Worm (Caenorhabditis elegans) whole organism, L2 larva: ENCODE measurements around the gene F02A9.7.

ENCODE experiments used
- R02D3.7 ChIP-seq: fragments of 150-350 bp; optimal IDR thresholded peaks from 2 replicates; lab custom pipeline; 2014; ENCODE audit warnings: missing biosample characterization, missing genetic modification characterization
- ZK546.5 ChIP-seq: sonication (generic microtip); optimal IDR thresholded peaks from 2 replicates; lab custom pipeline; 2017; ENCODE audit warnings: missing biosample characterization, missing genetic modification characterization
- ama-1 ChIP-seq: fragments of 150-350 bp; optimal IDR thresholded peaks from 2 replicates; lab custom pipeline; 2018; ENCODE audit warnings: inconsistent platforms
- blmp-1 ChIP-seq: sonication (generic microtip); optimal IDR thresholded peaks from 2 replicates; lab custom pipeline; 2017; ENCODE audit warnings: missing genetic modification characterization, mild to moderate bottlenecking, missing compliant biosample characterization, antibody characterized with exemption, moderate library complexity; ENCODE audit not compliant: insufficient read depth
- elt-1 ChIP-seq: fragments of 150-350 bp; optimal IDR thresholded peaks from 2 replicates; lab custom pipeline; 2014; ENCODE audit warnings: missing biosample characterization, missing genetic modification characterization
- lin-13 ChIP-seq: fragments of 150-350 bp; optimal IDR thresholded peaks from 2 replicates; lab custom pipeline; 2014; ENCODE audit warnings: missing biosample characterization, missing genetic modification reagents, missing genetic modification characterization
- mdl-1 ChIP-seq, 2 experiments: fragments of 150-350 bp in 1 of 2; sonication (generic microtip) in 1 of 2; optimal IDR thresholded peaks; 2 replicates each; lab custom pipeline; 2017; ENCODE audit warnings: missing biosample characterization in 2 of 2, missing genetic modification characterization in 2 of 2
- nhr-11 ChIP-seq: fragments of 150-350 bp; optimal IDR thresholded peaks from 2 replicates; lab custom pipeline; 2014; ENCODE audit warnings: missing biosample characterization, missing genetic modification characterization
- nhr-25 ChIP-seq: fragments of 150-350 bp; sonication (generic microtip); optimal IDR thresholded peaks from 3 replicates; lab custom pipeline; 2014; ENCODE audit warnings: missing biosample characterization, missing genetic modification characterization
- nhr-77 ChIP-seq: fragments of 150-350 bp; optimal IDR thresholded peaks from 2 replicates; lab custom pipeline; 2014; ENCODE audit warnings: missing biosample characterization, missing genetic modification characterization
- skn-1 ChIP-seq: sonication (generic microtip); optimal IDR thresholded peaks from 2 replicates; lab custom pipeline; 2017; ENCODE audit warnings: missing biosample characterization, missing genetic modification characterization
- snpc-4 ChIP-seq: fragments of 150-350 bp; optimal IDR thresholded peaks from 2 replicates; lab custom pipeline; 2014; ENCODE audit warnings: missing biosample characterization, missing genetic modification characterization
- unc-62 ChIP-seq: fragments of 150-350 bp; optimal IDR thresholded peaks from 2 replicates; lab custom pipeline; 2014; ENCODE audit warnings: missing biosample characterization, missing genetic modification reagents, missing genetic modification characterization
- ztf-4 ChIP-seq: fragments of 150-350 bp; optimal IDR thresholded peaks from 2 replicates; lab custom pipeline; 2014; ENCODE audit warnings: missing biosample characterization, missing genetic modification characterization

DNA sequence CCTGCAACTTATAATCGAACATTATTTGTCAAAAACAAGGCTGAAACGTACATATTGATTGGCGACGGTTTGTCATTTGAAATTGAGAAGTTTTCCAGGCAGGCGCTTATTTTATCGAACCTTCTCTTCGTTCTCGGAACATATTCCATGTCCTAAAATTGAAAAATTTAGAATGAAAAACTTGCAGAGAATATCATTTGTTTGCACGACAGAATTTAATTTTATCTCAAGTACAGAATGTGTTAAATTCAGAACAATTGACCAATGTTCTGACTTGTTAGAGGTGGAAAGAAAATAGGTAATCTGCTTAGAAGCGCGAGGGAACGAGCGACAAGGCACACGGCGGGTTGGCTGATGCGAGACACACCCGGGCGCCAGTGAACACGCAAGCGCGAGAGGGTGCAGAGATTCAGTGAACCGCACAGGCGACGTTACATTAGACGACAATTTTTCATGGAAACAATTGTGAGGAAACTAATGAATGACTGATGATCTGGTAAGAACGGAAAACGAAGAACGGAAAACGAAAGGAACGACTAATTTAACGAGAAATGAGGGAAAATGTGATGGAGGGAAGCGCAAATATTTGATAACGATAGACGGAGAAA, 23.0 kb downstream of the F02A9.7 start:
- TF ChIP-seq elt-1 (tag; lab: Kevin White, UChicago): no peak
- peak; percentile 85 for TF ChIP-seq ama-1
- TF ChIP-seq ztf-4 (tag; lab: Kevin White, UChicago): peak; percentile 69
- peak in 1 of 2 experiments; percentile 3 for TF ChIP-seq mdl-1 (tag; optimal IDR thresholded peaks at IDR 0.05; lab: Kevin White, UChicago)
- TF ChIP-seq blmp-1: no peak
- no peak for TF ChIP-seq skn-1 (tag; lab: Kevin White, UChicago)
- TF ChIP-seq nhr-25 (tag; lab: Kevin White, UChicago): no peak
- no peak for TF ChIP-seq R02D3.7 (tag; lab: Kevin White, UChicago)
- TF ChIP-seq nhr-11 (tag; lab: Kevin White, UChicago): no peak
- no peak for TF ChIP-seq ZK546.5 (tag; lab: Kevin White, UChicago)
- no peak for TF ChIP-seq nhr-77
- peak; percentile 22 for TF ChIP-seq snpc-4 (tag; lab: Kevin White, UChicago)
- TF ChIP-seq lin-13 (GFP tag; lab: Kevin White, UChicago): no peak
- TF ChIP-seq unc-62 (GFP tag; lab: Kevin White, UChicago): no peak
